Fruit fly (Drosophila melanogaster) whole organism, embryonic: ENCODE data around the gene Sec8.

Source experiments
- CG12071 ChIP-seq: fragments of 200-800 bp; sonication (Bioruptor generic); optimal IDR thresholded peaks from 3 replicates; lab custom pipeline; 2018; ENCODE audit warnings: missing biosample characterization, mild to moderate bottlenecking, missing genetic modification characterization
- CG12236 ChIP-seq: fragments of 200-800 bp; sonication (Bioruptor generic); optimal IDR thresholded peaks from 2 replicates; lab custom pipeline; 2016; ENCODE audit warnings: missing biosample characterization, missing genetic modification characterization
- CG1602 ChIP-seq: fragments of 200-800 bp; sonication (Bioruptor generic); optimal IDR thresholded peaks from 3 replicates; lab custom pipeline; 2016; ENCODE audit warnings: missing biosample characterization, missing genetic modification characterization
- CG16813 ChIP-seq: fragments of 200-800 bp; sonication (Bioruptor generic); IDR thresholded peaks from 3 replicates; pipeline ENCODE4 v1.3.6; 2022; ENCODE audit warnings: missing biosample characterization, missing genetic modification characterization; ENCODE audit not compliant: partially characterized antibody
- CG17328 ChIP-seq: fragments of 200-800 bp; sonication (Bioruptor generic); IDR thresholded peaks from 2 replicates; pipeline ENCODE4 v1.3.6; 2022; ENCODE audit warnings: missing biosample characterization, missing genetic modification characterization
- CG2116 ChIP-seq: fragments of 200-800 bp; sonication (Bioruptor generic); optimal IDR thresholded peaks from 3 replicates; lab custom pipeline; 2018; ENCODE audit warnings: missing biosample characterization, mild to moderate bottlenecking, missing genetic modification characterization
- CG2129 ChIP-seq: fragments of 200-800 bp; sonication (Bioruptor generic); IDR thresholded peaks from 2 replicates; pipeline ENCODE4 v1.3.6; 2022; ENCODE audit warnings: missing biosample characterization, missing genetic modification characterization; ENCODE audit not compliant: partially characterized antibody
- CG3281 ChIP-seq: fragments of 200-800 bp; sonication (Bioruptor generic); optimal IDR thresholded peaks from 3 replicates; lab custom pipeline; 2017; ENCODE audit warnings: missing biosample characterization, mild to moderate bottlenecking, missing genetic modification characterization
- CG3726 ChIP-seq: fragments of 200-800 bp; sonication (Bioruptor generic); IDR thresholded peaks from 3 replicates; pipeline ENCODE4, ENCODE4 v1.3.6; 2022; ENCODE audit warnings: missing biosample characterization, missing genetic modification characterization
- CG5180 ChIP-seq: fragments of 200-800 bp; sonication (Bioruptor generic); optimal IDR thresholded peaks from 3 replicates; lab custom pipeline; 2017; ENCODE audit warnings: missing biosample characterization, missing genetic modification characterization, mild to moderate bottlenecking, moderate library complexity, missing genetic modification reagents
- CG6654 ChIP-seq: fragments of 200-800 bp; sonication (Bioruptor generic); optimal IDR thresholded peaks from 2 replicates; lab custom pipeline; 2017; ENCODE audit warnings: missing biosample characterization, mild to moderate bottlenecking, missing genetic modification characterization
- CG6689 ChIP-seq: fragments of 200-800 bp; sonication (Bioruptor generic); IDR thresholded peaks from 2 replicates; pipeline ENCODE4 v1.3.6; 2022; ENCODE audit warnings: missing biosample characterization, missing genetic modification characterization
- CG7786 ChIP-seq: fragments of 200-800 bp; sonication (Bioruptor generic); optimal IDR thresholded peaks from 2 replicates; lab custom pipeline; 2016; ENCODE audit warnings: missing biosample characterization, missing genetic modification characterization
- Chrac-16 ChIP-seq: fragments of 200-800 bp; sonication (Bioruptor generic); optimal IDR thresholded peaks from 3 replicates; lab custom pipeline; 2016; ENCODE audit warnings: missing biosample characterization, missing genetic modification characterization
- Dip3 ChIP-seq: fragments of 200-800 bp; sonication (Bioruptor generic); optimal IDR thresholded peaks from 3 replicates; lab custom pipeline; 2016; ENCODE audit warnings: missing biosample characterization, missing genetic modification characterization
- Dll ChIP-seq: fragments of 200-800 bp; sonication (Bioruptor generic); IDR thresholded peaks from 4 replicates; pipeline ENCODE4 v1.3.6; 2022; ENCODE audit warnings: missing biosample characterization, missing genetic modification characterization; ENCODE audit not compliant: partially characterized antibody
- Drgx ChIP-seq: fragments of 200-800 bp; sonication (Bioruptor generic); IDR thresholded peaks from 2 replicates; pipeline ENCODE4 v1.3.6; 2022; ENCODE audit warnings: missing biosample characterization, missing genetic modification characterization
- Fer3 ChIP-seq: fragments of 200-800 bp; sonication (Bioruptor generic); optimal IDR thresholded peaks from 2 replicates; lab custom pipeline; 2018; ENCODE audit warnings: missing biosample characterization, mild to moderate bottlenecking, missing genetic modification characterization, moderate library complexity
- HmgD ChIP-seq: fragments of 200-800 bp; sonication (Bioruptor generic); optimal IDR thresholded peaks from 3 replicates; lab custom pipeline; 2016; ENCODE audit warnings: missing biosample characterization, missing genetic modification characterization
- Hr78 ChIP-seq, 2 experiments: fragments of 200-800 bp in 1 of 2; fragments of >200 bp in 1 of 2; sonication (Bioruptor generic) in 1 of 2; optimal IDR thresholded peaks; 2 replicates each; lab custom pipeline; 2017 to 2019; ENCODE audit warnings: missing biosample characterization in 2 of 2, missing genetic modification characterization in 2 of 2, mild to moderate bottlenecking in 1 of 2, moderate library complexity in 1 of 2
- Hsf ChIP-seq: fragments of 200-800 bp; sonication (Bioruptor generic); optimal IDR thresholded peaks from 3 replicates; lab custom pipeline; 2016; ENCODE audit warnings: missing biosample characterization, missing genetic modification characterization
- Mes4 ChIP-seq: fragments of 200-800 bp; sonication (Bioruptor generic); optimal IDR thresholded peaks from 2 replicates; lab custom pipeline; 2016; ENCODE audit warnings: missing biosample characterization, missing genetic modification characterization
- Nf-YA ChIP-seq: fragments of 200-800 bp; sonication (Bioruptor generic); IDR thresholded peaks from 2 replicates; pipeline ENCODE4 v1.3.6; 2022; ENCODE audit warnings: missing biosample characterization, missing genetic modification characterization
- NfI ChIP-seq: fragments of 200-800 bp; sonication (Bioruptor generic); optimal IDR thresholded peaks from 3 replicates; lab custom pipeline; 2018; ENCODE audit warnings: missing biosample characterization, mild to moderate bottlenecking, missing genetic modification characterization, moderate library complexity
- abd-A ChIP-seq: fragments of 200-800 bp; sonication (Bioruptor generic); optimal IDR thresholded peaks from 3 replicates; lab custom pipeline; 2019; ENCODE audit warnings: missing biosample characterization, mild to moderate bottlenecking, missing genetic modification characterization, moderate library complexity
- al ChIP-seq: fragments of 200-800 bp; sonication (Bioruptor generic); IDR thresholded peaks from 2 replicates; pipeline ENCODE4 v1.3.6; 2022; ENCODE audit warnings: missing biosample characterization, missing genetic modification characterization
- crc ChIP-seq: fragments of 200-800 bp; sonication (Bioruptor generic); optimal IDR thresholded peaks from 2 replicates; lab custom pipeline; 2016; ENCODE audit warnings: missing biosample characterization, missing genetic modification characterization
- crol ChIP-seq: fragments of 200-800 bp; sonication (Bioruptor generic); IDR thresholded peaks from 2 replicates; pipeline ENCODE4 v1.3.6; 2022; ENCODE audit warnings: missing biosample characterization, missing genetic modification characterization
- crp ChIP-seq, 2 experiments: fragments of 200-800 bp; sonication (Bioruptor generic); optimal IDR thresholded peaks; 2 replicates in 1 of 2; 3 replicates in 1 of 2; lab custom pipeline; 2017; ENCODE audit warnings: missing biosample characterization in 2 of 2, missing genetic modification characterization in 2 of 2, mild to moderate bottlenecking in 1 of 2, moderate library complexity in 1 of 2
- danr ChIP-seq: fragments of 200-800 bp; sonication (Bioruptor generic); IDR thresholded peaks from 2 replicates; pipeline ENCODE4 v1.3.6; 2022; ENCODE audit warnings: missing biosample characterization, missing genetic modification characterization
- dmrt11E ChIP-seq: fragments of 200-800 bp; sonication (Bioruptor generic); optimal IDR thresholded peaks from 3 replicates; lab custom pipeline; 2018; ENCODE audit warnings: missing biosample characterization, mild to moderate bottlenecking, missing genetic modification characterization, moderate library complexity
- en ChIP-seq: fragments of 200-800 bp; sonication (Bioruptor generic); optimal IDR thresholded peaks from 2 replicates; lab custom pipeline; 2016; ENCODE audit warnings: missing biosample characterization, missing genetic modification characterization
- gsb-n ChIP-seq: fragments of 200-800 bp; sonication (Bioruptor generic); optimal IDR thresholded peaks from 3 replicates; lab custom pipeline; 2018; ENCODE audit warnings: missing biosample characterization, mild to moderate bottlenecking, missing genetic modification characterization
- hb ChIP-seq: fragments of 200-800 bp; sonication (Bioruptor generic); IDR thresholded peaks from 3 replicates; pipeline ENCODE4 v1.3.6; 2022; ENCODE audit warnings: missing biosample characterization, missing genetic modification characterization; ENCODE audit not compliant: partially characterized antibody
- hbn ChIP-seq: fragments of 200-800 bp; sonication (Bioruptor generic); IDR thresholded peaks from 2 replicates; pipeline ENCODE4 v1.3.6; 2022; ENCODE audit warnings: missing biosample characterization, missing genetic modification characterization; ENCODE audit not compliant: partially characterized antibody
- ind ChIP-seq: fragments of 200-800 bp; sonication (Bioruptor generic); optimal IDR thresholded peaks from 3 replicates; lab custom pipeline; 2016; ENCODE audit warnings: missing biosample characterization, missing genetic modification characterization
- kay ChIP-seq: fragments of 200-800 bp; sonication (Bioruptor generic); optimal IDR thresholded peaks from 2 replicates; lab custom pipeline; 2016; ENCODE audit warnings: missing biosample characterization, missing genetic modification characterization
- lov ChIP-seq, 2 experiments: fragments of 200-800 bp in 1 of 2; fragments of >200 bp in 1 of 2; sonication (Bioruptor generic) in 1 of 2; IDR thresholded peaks in 1 of 2; optimal IDR thresholded peaks in 1 of 2; 2 replicates in 1 of 2; 3 replicates in 1 of 2; pipeline versions ENCODE4 v1.3.6 to Lab custom; 2017 to 2022; ENCODE audit warnings: missing biosample characterization in 1 of 2, missing genetic modification characterization in 1 of 2
- mam ChIP-seq: fragments of 200-800 bp; sonication (Bioruptor generic); optimal IDR thresholded peaks from 3 replicates; lab custom pipeline; 2016; ENCODE audit warnings: missing biosample characterization, missing genetic modification characterization
- nerfin-1 ChIP-seq: fragments of 200-800 bp; sonication (Bioruptor generic); optimal IDR thresholded peaks from 3 replicates; lab custom pipeline; 2019; ENCODE audit warnings: missing biosample characterization, mild to moderate bottlenecking, missing genetic modification characterization, moderate library complexity
- nmo ChIP-seq: fragments of 200-800 bp; sonication (Bioruptor generic); optimal IDR thresholded peaks from 2 replicates; lab custom pipeline; 2018; ENCODE audit warnings: missing biosample characterization, mild to moderate bottlenecking, missing genetic modification characterization, moderate library complexity
- ranshi ChIP-seq: fragments of 200-800 bp; sonication (Bioruptor generic); IDR thresholded peaks from 2 replicates; pipeline ENCODE4 v1.3.6; 2022; ENCODE audit warnings: missing biosample characterization, missing genetic modification characterization
- schlank ChIP-seq: fragments of 200-800 bp; sonication (Bioruptor generic); optimal IDR thresholded peaks from 2 replicates; lab custom pipeline; 2018; ENCODE audit warnings: missing biosample characterization, mild to moderate bottlenecking, missing genetic modification characterization
- sna ChIP-seq: fragments of 200-800 bp; sonication (Bioruptor generic); IDR thresholded peaks from 2 replicates; pipeline ENCODE4 v1.3.6; 2022; ENCODE audit warnings: missing biosample characterization, missing genetic modification characterization; ENCODE audit not compliant: partially characterized antibody
- sug ChIP-seq: fragments of 200-800 bp; optimal IDR thresholded peaks from 2 replicates; lab custom pipeline; 2019; ENCODE audit warnings: missing biosample characterization, mild to moderate bottlenecking, missing genetic modification characterization, moderate library complexity
- zf30C ChIP-seq: fragments of 200-800 bp; sonication (Bioruptor generic); optimal IDR thresholded peaks from 3 replicates; lab custom pipeline; 2018; ENCODE audit warnings: missing biosample characterization, mild to moderate bottlenecking, missing genetic modification characterization
- zfh2 ChIP-seq: fragments of 200-800 bp; sonication (Bioruptor generic); optimal IDR thresholded peaks from 2 replicates; lab custom pipeline; 2016; ENCODE audit warnings: missing biosample characterization, missing genetic modification characterization

Sec8 gene

dm6 chr3R:5789025-5789953 is 30.5 kb upstream of the Sec8 start, which contains the start of the genes Hat1 and Rpn5 (continued):
- peak; percentile 27 for TF ChIP-seq schlank (tag; lab: Kevin White, UChicago)
- peak; percentile 47 for TF ChIP-seq gsb-n (tag; lab: Kevin White, UChicago)
- TF ChIP-seq CG12236 (GFP tag; lab: Kevin White, UChicago): peak; percentile 69
- peak; percentile 56 for TF ChIP-seq Fer3 (tag; lab: Kevin White, UChicago)
- no peak for TF ChIP-seq CG5180 (GFP tag; lab: Kevin White, UChicago)
- TF ChIP-seq CG2129 (GFP tag; lab: Robert Waterston, UW): peak; percentile 52
- TF ChIP-seq abd-A (tag; lab: Kevin White, UChicago): no peak
- peak; percentile 49 for TF ChIP-seq CG6654 (GFP tag; lab: Kevin White, UChicago)
- peak; percentile 80 for TF ChIP-seq Chrac-16
- peak; percentile 69 for TF ChIP-seq en (GFP tag; lab: Kevin White, UChicago)
- TF ChIP-seq Mes4 (GFP tag; lab: Kevin White, UChicago): peak; percentile 83
- TF ChIP-seq crc (GFP tag; lab: Kevin White, UChicago): peak; percentile 80
- peak; percentile 70 for TF ChIP-seq sug (tag; lab: Kevin White, UChicago)
- TF ChIP-seq crol (GFP tag; lab: Robert Waterston, UW): no peak
- peak; percentile 80 for TF ChIP-seq CG3281 (GFP tag; lab: Kevin White, UChicago)
- TF ChIP-seq crp (GFP tag; optimal IDR thresholded peaks at IDR 0.05; lab: Kevin White, UChicago): peak in 1 of 2 experiments; percentile 51
- TF ChIP-seq CG2116 (GFP tag; lab: Kevin White, UChicago): peak; percentile 75
- peak; percentile 90 for TF ChIP-seq CG1602 (GFP tag; lab: Kevin White, UChicago)
- TF ChIP-seq nmo: peak; percentile 87
- peak; percentile 77 for TF ChIP-seq sna (GFP tag; lab: Robert Waterston, UW)
- TF ChIP-seq Hr78 (GFP tag; optimal IDR thresholded peaks at IDR 0.05; lab: Kevin White, UChicago): no peak
- peak; percentile 88 for TF ChIP-seq HmgD (GFP tag; lab: Kevin White, UChicago)
- no peak for TF ChIP-seq Drgx (GFP tag; lab: Robert Waterston, UW)
- peak; percentile 93 for TF ChIP-seq CG7786 (GFP tag; lab: Kevin White, UChicago)
- peak; percentile 95 for TF ChIP-seq mam (GFP tag; lab: Kevin White, UChicago)
- TF ChIP-seq CG12071 (GFP tag; lab: Kevin White, UChicago): no peak
- TF ChIP-seq Dll (GFP tag; lab: Robert Waterston, UW): peak; percentile 87
- no peak for TF ChIP-seq Nf-YA
- TF ChIP-seq danr (GFP tag; lab: Robert Waterston, UW): peak; percentile 60; the same call in 1 of the 2 replicates
- peak; percentile 90 for TF ChIP-seq ind (GFP tag; lab: Kevin White, UChicago)
- TF ChIP-seq CG17328: peak; percentile 41; the same call in 1 of the 2 replicates
- TF ChIP-seq nerfin-1 (tag; lab: Kevin White, UChicago): peak; percentile 54
- peak; percentile 78 for TF ChIP-seq CG16813 (GFP tag; lab: Robert Waterston, UW)
- TF ChIP-seq kay: peak; percentile 87
- TF ChIP-seq CG3726 (GFP tag; lab: Robert Waterston, UW): no peak
- TF ChIP-seq hb (GFP tag; lab: Robert Waterston, UW): peak; percentile 63; the same call in 2 of the 3 replicates
- TF ChIP-seq Hsf (GFP tag; lab: Kevin White, UChicago): peak; percentile 93
- peak; percentile 60; the same call in 1 of the 2 replicates for TF ChIP-seq al
- TF ChIP-seq NfI (GFP tag; lab: Kevin White, UChicago): peak; percentile 65
- peak; percentile 74 for TF ChIP-seq dmrt11E (tag; lab: Kevin White, UChicago)
- TF ChIP-seq CG6689 (GFP tag; lab: Robert Waterston, UW): peak; percentile 64
- TF ChIP-seq zf30C: no peak
- TF ChIP-seq lov (optimal IDR thresholded peaks at IDR 0.05; lab: Kevin White, UChicago): no peak
- TF ChIP-seq lov (GFP tag; IDR thresholded peaks at IDR 0.05; lab: Robert Waterston, UW): no peak
- peak; percentile 96 for TF ChIP-seq zfh2 (GFP tag; lab: Kevin White, UChicago)
- TF ChIP-seq Dip3: peak; percentile 90
- peak; percentile 71 for TF ChIP-seq hbn (GFP tag; lab: Robert Waterston, UW)
- peak; percentile 28; the same call in 1 of the 2 replicates for TF ChIP-seq ranshi (GFP tag; lab: Robert Waterston, UW)
